Worm (Caenorhabditis elegans) whole organism, mixed stage, embryonic: ENCODE data around the gene zig-2.

Experiments
- nhr-237 ChIP-seq: fragments of 150-350 bp; optimal IDR thresholded peaks from 2 replicates; lab custom pipeline; 2014; ENCODE audit warnings: missing biosample characterization, missing genetic modification characterization
- unc-62 ChIP-seq: fragments of 150-350 bp; optimal IDR thresholded peaks from 2 replicates; lab custom pipeline; 2014; ENCODE audit warnings: missing biosample characterization, missing genetic modification reagents, missing genetic modification characterization

DNA sequence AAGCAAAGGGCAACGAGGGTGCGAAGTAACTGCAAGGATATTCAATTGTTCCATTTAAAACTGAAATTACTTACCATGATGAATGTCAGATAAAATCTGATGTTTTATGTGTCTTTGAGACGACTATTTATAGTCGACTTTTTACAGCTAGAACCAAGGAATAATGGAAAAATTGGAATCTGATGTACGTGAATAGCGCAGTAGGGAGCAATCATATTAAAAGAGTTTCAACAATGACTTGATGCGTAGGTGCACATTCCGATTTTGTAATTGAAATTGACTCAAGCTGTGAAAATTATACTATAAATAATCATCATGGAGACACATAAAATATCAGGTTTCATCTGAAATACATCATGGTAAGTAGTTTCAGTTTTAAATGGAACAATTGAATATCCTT lies 2.0 kb upstream of the zig-2 start, which contains the start of the genes nspc-9 and nspc-10:
- TF ChIP-seq nhr-237 (tag; lab: Kevin White, UChicago) (no peak), unc-62 (no peak)
